Worm (Caenorhabditis elegans) whole organism, L4 larva: ENCODE results near the gene chil-18.

ENCODE experiments used
- D1046.2 ChIP-seq: fragments of 200-800 bp; sonication (Bioruptor generic); IDR thresholded peaks from 2 replicates; pipeline ENCODE4 v1.3.6; 2022; ENCODE audit warnings: missing genetic modification characterization, missing compliant biosample characterization
- F44E2.7 ChIP-seq: fragments of 200-800 bp; sonication (Bioruptor generic); IDR thresholded peaks from 2 replicates; pipeline ENCODE4 v2.1.2; 2022; ENCODE audit warnings: missing genetic modification characterization, missing compliant biosample characterization
- Y5F2A.4 ChIP-seq: fragments of 200-800 bp; sonication (Bioruptor generic); optimal IDR thresholded peaks from 2 replicates; lab custom pipeline; 2018; ENCODE audit warnings: mild to moderate bottlenecking, missing genetic modification characterization, missing compliant biosample characterization
- ama-1 ChIP-seq: fragments of 150-350 bp; optimal IDR thresholded peaks from 2 replicates; lab custom pipeline; 2014; ENCODE audit warnings: inconsistent platforms, mixed read lengths
- lin-1 ChIP-seq: fragments of 200-800 bp; sonication (Bioruptor generic); IDR thresholded peaks from 2 replicates; pipeline ENCODE4 v1.3.6; 2022; ENCODE audit warnings: missing genetic modification reagents, missing genetic modification characterization, missing compliant biosample characterization
- lin-13 ChIP-seq: fragments of 150-350 bp; optimal IDR thresholded peaks from 2 replicates; lab custom pipeline; 2014; ENCODE audit warnings: missing biosample characterization, missing genetic modification reagents, missing genetic modification characterization
- lin-39 ChIP-seq: fragments of 150-350 bp; optimal IDR thresholded peaks from 2 replicates; lab custom pipeline; 2014; ENCODE audit warnings: missing biosample characterization, missing genetic modification reagents, missing genetic modification characterization
- lir-3 ChIP-seq: sonication (generic microtip); optimal IDR thresholded peaks from 2 replicates; lab custom pipeline; 2016; ENCODE audit warnings: mild to moderate bottlenecking, missing genetic modification characterization, missing compliant biosample characterization
- nhr-10 ChIP-seq: fragments of 150-350 bp; optimal IDR thresholded peaks from 2 replicates; lab custom pipeline; 2014; ENCODE audit warnings: missing biosample characterization, missing genetic modification characterization
- nhr-76 ChIP-seq: fragments of 150-350 bp; optimal IDR thresholded peaks from 2 replicates; lab custom pipeline; 2014; ENCODE audit warnings: missing biosample characterization, missing genetic modification characterization
- pqm-1 ChIP-seq: sonication (generic microtip); optimal IDR thresholded peaks from 2 replicates; lab custom pipeline; 2017; ENCODE audit warnings: missing biosample characterization, missing genetic modification characterization
- snpc-1.2 ChIP-seq: fragments of 200-800 bp; sonication (Bioruptor generic); IDR thresholded peaks from 2 replicates; pipeline ENCODE4 v1.3.6; 2022; ENCODE audit warnings: missing genetic modification reagents, missing genetic modification characterization, missing compliant biosample characterization
- unc-62 ChIP-seq, 3 experiments: fragments of 150-350 bp in 1 of 3; sonication (generic microtip); optimal IDR thresholded peaks in 2 of 3; peaks in 1 of 3; 1 replicate in 1 of 3; 2 replicates in 2 of 3; lab custom pipeline; 2014 to 2017; ENCODE audit warnings: missing biosample characterization in 3 of 3, missing genetic modification characterization in 3 of 3, missing genetic modification reagents in 3 of 3, missing genotype in 1 of 3
- ztf-11 ChIP-seq: fragments of 150-350 bp; optimal IDR thresholded peaks from 2 replicates; lab custom pipeline; 2014; ENCODE audit warnings: missing biosample characterization, missing genetic modification characterization

DNA sequence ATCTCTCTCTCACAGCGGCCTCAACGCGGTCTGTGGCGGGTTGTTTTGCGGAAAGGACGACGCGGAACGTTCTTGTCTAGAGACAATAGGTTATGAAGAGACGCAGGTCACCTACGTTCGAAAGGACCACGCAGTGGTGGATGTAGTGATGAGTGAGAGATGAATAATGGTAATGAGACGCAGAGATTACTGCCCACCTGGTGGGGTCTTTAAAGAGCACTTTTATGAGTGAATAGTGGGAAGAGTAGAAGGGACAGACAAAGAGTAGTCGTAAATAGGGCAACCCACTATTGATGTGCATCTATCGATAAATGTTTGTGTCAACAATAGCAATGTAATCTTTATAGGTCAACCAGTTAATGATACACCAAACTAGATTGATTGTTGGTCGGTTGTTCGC lies 43.0 kb downstream of the chil-18 start:
- TF ChIP-seq ztf-11 (no peak), nhr-76 (tag; lab: Kevin White, UChicago) (no peak), unc-62 (GFP tag; optimal IDR thresholded peaks at IDR 0.05 in 1 of 2; lab: Kevin White, UChicago) (peak in 1 of 2 experiments; percentile 72), unc-62 (tag; optimal IDR thresholded peaks at IDR 0.05; lab: Kevin White, UChicago) (no peak), D1046.2 (GFP tag; lab: Robert Waterston, UW) (no peak), F44E2.7 (GFP tag; lab: Robert Waterston, UW) (no peak), lin-13 (GFP tag; lab: Kevin White, UChicago) (no peak), nhr-10 (tag; lab: Kevin White, UChicago) (no peak), ama-1 (no peak), pqm-1 (tag; lab: Kevin White, UChicago) (no peak), snpc-1.2 (GFP tag; lab: Robert Waterston, UW) (no peak), lir-3 (tag; lab: Kevin White, UChicago) (no peak), Y5F2A.4 (no peak), lin-1 (GFP tag; lab: Robert Waterston, UW) (no peak), lin-39 (no peak)
